Worm (Caenorhabditis elegans) whole organism, late embryonic: ENCODE results near the gene rpl-11.2.

ENCODE experiments used
- F13H6.1 ChIP-seq: sonication (generic microtip); optimal IDR thresholded peaks from 2 replicates; lab custom pipeline; 2016; ENCODE audit warnings: missing genetic modification characterization, missing compliant biosample characterization
- Y22D7AL.16 ChIP-seq: sonication (generic microtip); optimal IDR thresholded peaks from 2 replicates; lab custom pipeline; 2016; ENCODE audit warnings: missing genetic modification characterization, missing compliant biosample characterization
- ahr-1 ChIP-seq: sonication (generic microtip); optimal IDR thresholded peaks from 2 replicates; lab custom pipeline; 2016; ENCODE audit warnings: missing genetic modification characterization, missing compliant biosample characterization
- ama-1 ChIP-seq: fragments of 150-350 bp; optimal IDR thresholded peaks from 2 replicates; lab custom pipeline; 2014
- ceh-24 ChIP-seq: sonication (generic microtip); optimal IDR thresholded peaks from 2 replicates; lab custom pipeline; 2016; ENCODE audit warnings: mild to moderate bottlenecking, missing genetic modification characterization, missing compliant biosample characterization
- ceh-31 ChIP-seq: sonication (generic microtip); optimal IDR thresholded peaks from 2 replicates; lab custom pipeline; 2016; ENCODE audit warnings: missing genetic modification characterization, missing compliant biosample characterization
- ceh-34 ChIP-seq: sonication (generic microtip); optimal IDR thresholded peaks from 2 replicates; lab custom pipeline; 2016; ENCODE audit warnings: mild to moderate bottlenecking, missing genetic modification characterization, missing compliant biosample characterization
- ceh-48 ChIP-seq: sonication (generic microtip); optimal IDR thresholded peaks from 2 replicates; lab custom pipeline; 2016; ENCODE audit warnings: missing genetic modification characterization, inconsistent platforms, missing compliant biosample characterization
- ceh-6 ChIP-seq: fragments of 200-800 bp; sonication (Bioruptor generic); optimal IDR thresholded peaks from 2 replicates; lab custom pipeline; 2018; ENCODE audit warnings: mild to moderate bottlenecking, missing genetic modification characterization, missing compliant biosample characterization
- ceh-9 ChIP-seq: sonication (generic microtip); optimal IDR thresholded peaks from 2 replicates; lab custom pipeline; 2016; ENCODE audit warnings: mild to moderate bottlenecking, missing genetic modification characterization, inconsistent platforms, missing compliant biosample characterization
- che-1 ChIP-seq: sonication (generic microtip); optimal IDR thresholded peaks from 2 replicates; lab custom pipeline; 2016; ENCODE audit warnings: mild to moderate bottlenecking, missing genetic modification characterization, missing compliant biosample characterization
- dmd-4 ChIP-seq: sonication (generic microtip); optimal IDR thresholded peaks from 2 replicates; lab custom pipeline; 2016; ENCODE audit warnings: borderline replicate concordance, missing genetic modification characterization, missing compliant biosample characterization
- dve-1 ChIP-seq: sonication (generic microtip); optimal IDR thresholded peaks from 2 replicates; lab custom pipeline; 2017; ENCODE audit warnings: antibody characterized with exemption, mild to moderate bottlenecking, missing genetic modification characterization, missing compliant biosample characterization
- elt-2 ChIP-seq: sonication (generic microtip); optimal IDR thresholded peaks from 2 replicates; lab custom pipeline; 2016; ENCODE audit warnings: missing genetic modification reagents, missing genetic modification characterization, missing compliant biosample characterization
- ets-4 ChIP-seq: sonication (generic microtip); optimal IDR thresholded peaks from 2 replicates; lab custom pipeline; 2016; ENCODE audit warnings: missing genetic modification characterization, missing compliant biosample characterization
- gmeb-2 ChIP-seq: sonication (generic microtip); optimal IDR thresholded peaks from 2 replicates; lab custom pipeline; 2016; ENCODE audit warnings: missing genetic modification characterization, inconsistent platforms, missing compliant biosample characterization
- hlh-13 ChIP-seq: fragments of 200-800 bp; sonication (Bioruptor generic); optimal IDR thresholded peaks from 2 replicates; lab custom pipeline; 2018; ENCODE audit warnings: mild to moderate bottlenecking, missing genetic modification characterization, missing compliant biosample characterization
- hlh-6 ChIP-seq: sonication (generic microtip); optimal IDR thresholded peaks from 2 replicates; lab custom pipeline; 2016; ENCODE audit warnings: missing genotype, missing genetic modification characterization, missing compliant biosample characterization
- hlh-8 ChIP-seq: sonication (generic microtip); optimal IDR thresholded peaks from 2 replicates; lab custom pipeline; 2016; ENCODE audit warnings: missing genotype, missing genetic modification characterization, missing compliant biosample characterization
- lim-6 ChIP-seq: sonication (generic microtip); optimal IDR thresholded peaks from 2 replicates; lab custom pipeline; 2016; ENCODE audit warnings: missing genetic modification characterization, missing compliant biosample characterization
- mec-3 ChIP-seq: sonication (generic microtip); optimal IDR thresholded peaks from 2 replicates; lab custom pipeline; 2016; ENCODE audit warnings: borderline replicate concordance, missing genetic modification characterization, missing compliant biosample characterization
- nfya-1 ChIP-seq: sonication (generic microtip); optimal IDR thresholded peaks from 2 replicates; lab custom pipeline; 2017; ENCODE audit warnings: missing genetic modification characterization, mild to moderate bottlenecking, missing compliant biosample characterization, antibody characterized with exemption, moderate library complexity
- nhr-11 ChIP-seq: fragments of 150-350 bp; optimal IDR thresholded peaks from 2 replicates; lab custom pipeline; 2014; ENCODE audit warnings: missing biosample characterization, missing genetic modification characterization
- nhr-232 ChIP-seq: sonication (generic microtip); optimal IDR thresholded peaks from 2 replicates; lab custom pipeline; 2016; ENCODE audit warnings: missing genetic modification characterization, missing compliant biosample characterization
- pag-3 ChIP-seq: sonication (generic microtip); optimal IDR thresholded peaks from 2 replicates; lab custom pipeline; 2016; ENCODE audit warnings: missing compliant biosample characterization, missing genetic modification characterization, borderline replicate concordance
- pat-9 ChIP-seq: fragments of 200-800 bp; sonication (Bioruptor generic); optimal IDR thresholded peaks from 2 replicates; lab custom pipeline; 2018; ENCODE audit warnings: mild to moderate bottlenecking, missing genetic modification characterization, moderate library complexity, missing compliant biosample characterization
- pax-1 ChIP-seq: fragments of 150-350 bp; optimal IDR thresholded peaks from 2 replicates; lab custom pipeline; 2014; ENCODE audit warnings: missing biosample characterization, missing genetic modification characterization
- pha-2 ChIP-seq: sonication (generic microtip); optimal IDR thresholded peaks from 2 replicates; lab custom pipeline; 2017; ENCODE audit warnings: mild to moderate bottlenecking, missing genetic modification characterization, missing compliant biosample characterization
- pqm-1 ChIP-seq: sonication (generic microtip); optimal IDR thresholded peaks from 2 replicates; lab custom pipeline; 2016; ENCODE audit warnings: missing genetic modification characterization, missing compliant biosample characterization
- pros-1 ChIP-seq: fragments of 150-350 bp; optimal IDR thresholded peaks from 2 replicates; lab custom pipeline; 2014; ENCODE audit warnings: missing biosample characterization, missing genetic modification reagents, missing genetic modification characterization
- ref-2 ChIP-seq: sonication (generic microtip); optimal IDR thresholded peaks from 2 replicates; lab custom pipeline; 2016; ENCODE audit warnings: missing genetic modification characterization, missing compliant biosample characterization
- rnt-1 ChIP-seq: sonication (generic microtip); optimal IDR thresholded peaks from 2 replicates; lab custom pipeline; 2016; ENCODE audit warnings: missing genetic modification characterization, missing compliant biosample characterization
- sdc-2 ChIP-seq: sonication (generic microtip); optimal IDR thresholded peaks from 2 replicates; lab custom pipeline; 2016; ENCODE audit warnings: missing genotype, missing genetic modification characterization, missing compliant biosample characterization
- sox-4 ChIP-seq: sonication (generic microtip); optimal IDR thresholded peaks from 2 replicates; lab custom pipeline; 2017; ENCODE audit warnings: mild to moderate bottlenecking, missing genetic modification characterization, inconsistent platforms, missing compliant biosample characterization
- syd-9 ChIP-seq: sonication (generic microtip); optimal IDR thresholded peaks from 2 replicates; lab custom pipeline; 2016; ENCODE audit warnings: mild to moderate bottlenecking, missing genetic modification characterization, moderate library complexity, missing compliant biosample characterization
- tbx-2 ChIP-seq: sonication (generic microtip); optimal IDR thresholded peaks from 2 replicates; lab custom pipeline; 2016; ENCODE audit warnings: missing genetic modification characterization, missing compliant biosample characterization
- ttx-3 ChIP-seq: sonication (generic microtip); optimal IDR thresholded peaks from 2 replicates; lab custom pipeline; 2016; ENCODE audit warnings: missing genetic modification reagents, missing genetic modification characterization, missing compliant biosample characterization
- unc-3 ChIP-seq, 2 experiments: fragments of 200-800 bp in 1 of 2; sonication (Bioruptor generic) in 1 of 2; sonication (generic microtip) in 1 of 2; conservative IDR thresholded peaks in 1 of 2; optimal IDR thresholded peaks in 1 of 2; 2 replicates each; pipeline versions ENCODE4 v1.3.6 to Lab custom; 2016 to 2022; ENCODE audit warnings: missing compliant biosample characterization in 2 of 2, missing genetic modification characterization in 2 of 2, missing genetic modification reagents in 1 of 2
- unc-55 ChIP-seq: sonication (generic microtip); optimal IDR thresholded peaks from 2 replicates; lab custom pipeline; 2017; ENCODE audit warnings: missing biosample characterization, missing genetic modification reagents, missing genetic modification characterization
- zip-5 ChIP-seq: sonication (generic microtip); optimal IDR thresholded peaks from 2 replicates; lab custom pipeline; 2016; ENCODE audit warnings: missing genetic modification characterization, missing compliant biosample characterization

rpl-11.2 gene

ce11 chrX:2226875-2227355, 15.5 kb downstream of the rpl-11.2 start (continued):
- peak; percentile 57 for TF ChIP-seq zip-5
- peak; percentile 69 for TF ChIP-seq ceh-9 (tag; lab: Kevin White, UChicago)
- TF ChIP-seq ama-1 (lab: Kevin White, UChicago) = no peak
- peak; percentile 78 for TF ChIP-seq che-1 (tag; lab: Kevin White, UChicago)
- peak; percentile 62 for TF ChIP-seq nfya-1 (tag; lab: Kevin White, UChicago)
- peak; percentile 58 for TF ChIP-seq dmd-4
- TF ChIP-seq pros-1 (tag; lab: Kevin White, UChicago) = no peak
- TF ChIP-seq ceh-6 (GFP tag; lab: Kevin White, UChicago) = peak; percentile 80
- peak; percentile 73 for TF ChIP-seq tbx-2 (tag; lab: Kevin White, UChicago)
- TF ChIP-seq unc-55 (GFP tag; lab: Kevin White, UChicago) = no peak
- TF ChIP-seq sox-4 = peak; percentile 79
- TF ChIP-seq hlh-13 = peak; percentile 60
- peak; percentile 66 for TF ChIP-seq hlh-6 (tag; lab: Kevin White, UChicago)
- TF ChIP-seq nhr-232 (tag; lab: Kevin White, UChicago) = peak; percentile 65
- peak; percentile 9 for TF ChIP-seq hlh-8
- no peak for TF ChIP-seq pqm-1 (tag; lab: Kevin White, UChicago)
- peak; percentile 55 for TF ChIP-seq pag-3 (tag; lab: Kevin White, UChicago)

- no peak for TF ChIP-seq nhr-11 (tag; lab: Kevin White, UChicago)
- no peak for TF ChIP-seq gmeb-2 (tag; lab: Kevin White, UChicago)
- TF ChIP-seq Y22D7AL.16 = no peak
- no peak for TF ChIP-seq ceh-6 (GFP tag; lab: Kevin White, UChicago)
- TF ChIP-seq pros-1 (tag; lab: Kevin White, UChicago) = no peak
- TF ChIP-seq pax-1 (tag; lab: Kevin White, UChicago) = no peak
- no peak for TF ChIP-seq mec-3
- no peak for TF ChIP-seq unc-3 (GFP tag; conservative IDR thresholded peaks at IDR 0.05; lab: Robert Waterston, UW)
- no peak for TF ChIP-seq unc-3 (tag; optimal IDR thresholded peaks at IDR 0.05; lab: Kevin White, UChicago)
- no peak for TF ChIP-seq lim-6
These were observed 21.6 kb downstream of the rpl-11.2 start, which contains the start of gene hex-1 for ce11 chrX:2220850-2221249. Gene hex-1 (plus strand): TSS chrX:2221150.

- TF ChIP-seq syd-9 (tag; lab: Kevin White, UChicago) = no peak
- no peak for TF ChIP-seq ceh-6 (GFP tag; lab: Kevin White, UChicago)
- no peak for TF ChIP-seq mec-3
- no peak for TF ChIP-seq ceh-48
- TF ChIP-seq, all 69 proteins: peak for 0
These were observed 23.0 kb downstream of the rpl-11.2 start for ce11 chrX:2219453-2219852.

- TF ChIP-seq nhr-232 (tag; lab: Kevin White, UChicago) = no peak
- no peak for TF ChIP-seq ttx-3 (tag; lab: Kevin White, UChicago)
- TF ChIP-seq unc-55 (GFP tag; lab: Kevin White, UChicago) = no peak
- no peak for TF ChIP-seq elt-2 (tag; lab: Kevin White, UChicago)
- TF ChIP-seq nfya-1 (tag; lab: Kevin White, UChicago) = no peak
- no peak for TF ChIP-seq hlh-13
- TF ChIP-seq ceh-34 (tag; lab: Kevin White, UChicago) = no peak
- no peak for TF ChIP-seq sdc-2 (tag; lab: Kevin White, UChicago)
- no peak for TF ChIP-seq rnt-1
- TF ChIP-seq ama-1 (lab: Kevin White, UChicago) = no peak
- TF ChIP-seq pat-9 (tag; lab: Kevin White, UChicago) = no peak
- TF ChIP-seq lim-6 = no peak
- TF ChIP-seq dmd-4 = no peak
- TF ChIP-seq ahr-1 (tag; lab: Kevin White, UChicago) = no peak
- no peak for TF ChIP-seq ceh-48
These were observed 23.4 kb downstream of the rpl-11.2 start for ce11 chrX:2219006-2219405.

- TF ChIP-seq ref-2 (tag; lab: Kevin White, UChicago) (peak; percentile 52), gmeb-2 (tag; lab: Kevin White, UChicago) (peak; percentile 20), dve-1 (tag; lab: Kevin White, UChicago) (no peak), ets-4 (tag; lab: Kevin White, UChicago) (no peak), F13H6.1 (tag; lab: Kevin White, UChicago) (no peak), ttx-3 (tag; lab: Kevin White, UChicago) (no peak), tbx-2 (tag; lab: Kevin White, UChicago) (peak; percentile 52), pha-2 (tag; lab: Kevin White, UChicago) (peak; percentile 45), dmd-4 (no peak), ceh-31 (peak; percentile 72), ceh-24 (no peak)
These were observed 25.8 kb downstream of the rpl-11.2 start for ce11 chrX:2216662-2217061.
